Fruit fly (Drosophila melanogaster): Measurements from ENCODE around the gene CG9029.

Gene CG9029

DNA sequence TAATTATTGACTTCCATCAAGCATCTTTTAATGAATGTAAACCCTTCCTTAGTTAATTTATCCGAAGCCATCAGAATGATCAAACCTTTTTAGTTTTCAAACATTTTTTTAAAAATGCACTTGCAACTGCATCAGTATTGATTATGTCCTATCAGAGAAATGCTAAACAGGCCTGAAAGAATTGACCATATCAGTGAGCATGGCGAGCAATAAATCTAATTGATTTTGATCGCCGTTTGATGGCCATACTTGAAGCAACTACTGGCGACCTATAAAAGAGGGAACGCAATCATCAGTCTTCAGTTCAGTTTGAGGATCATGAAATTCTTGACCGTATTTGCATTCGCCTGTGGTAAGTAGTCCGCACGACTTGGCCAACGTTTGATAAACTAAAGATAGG lies at the start of gene CG9029:
CG9029 (plus strand) TSS at position 301 of the 400 bp plus-strand sequence.
- TF ChIP-seq CTCF (optimal IDR thresholded peaks at IDR 0.05) (no peak), CG8478 (optimal IDR thresholded peaks at IDR 0.05) (no peak)

DNA sequence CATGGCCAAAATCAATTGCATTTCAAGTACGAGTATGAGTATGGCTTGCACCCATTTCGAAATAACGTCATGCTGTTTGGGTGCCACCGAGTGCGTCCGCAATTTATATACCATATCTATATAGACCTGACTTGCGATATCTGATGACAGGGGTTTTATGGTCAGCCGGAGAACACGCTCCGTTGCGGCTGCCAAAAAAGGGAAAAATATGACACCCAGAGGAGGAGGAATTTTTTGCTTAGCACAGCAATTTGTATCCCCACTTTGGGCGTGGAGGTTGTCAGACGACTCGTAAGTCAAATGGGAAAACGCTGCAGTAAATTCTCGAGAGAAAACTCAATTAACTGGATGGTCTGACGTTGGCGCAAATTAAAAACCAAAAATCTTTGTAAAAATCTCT lies 29.0 kb upstream of the CG9029 start:
- TF ChIP-seq CTCF (optimal IDR thresholded peaks at IDR 0.05) (no peak), CG8478 (optimal IDR thresholded peaks at IDR 0.05) (no peak)

DNA sequence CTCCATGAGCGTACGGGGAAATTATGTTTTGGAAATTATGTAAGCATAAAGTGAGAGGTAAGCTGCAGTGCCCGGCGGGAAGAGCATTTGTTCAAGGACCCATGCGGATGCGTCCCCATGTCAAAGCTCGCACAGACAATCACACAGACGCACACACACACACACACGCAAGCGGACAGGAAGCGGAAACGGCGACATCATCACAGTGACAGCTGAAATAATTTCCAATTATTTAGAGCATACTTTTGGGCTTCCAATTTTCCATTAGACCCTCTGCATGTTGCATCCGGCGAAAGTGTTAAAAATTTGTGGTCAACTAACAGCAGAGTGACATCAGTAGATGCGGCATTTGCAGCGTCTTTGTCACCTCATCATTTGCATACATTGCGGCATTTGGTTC lies 19.0 kb upstream of the CG9029 start:
- TF ChIP-seq CTCF (optimal IDR thresholded peaks at IDR 0.05) (no peak), CG8478 (optimal IDR thresholded peaks at IDR 0.05) (no peak)

dm6 chr2L:5870838-5871702 lies 14.7 kb upstream of the CG9029 start:
- no peak for TF ChIP-seq CG8478 (optimal IDR thresholded peaks at IDR 0.05)
- no peak for TF ChIP-seq CTCF (optimal IDR thresholded peaks at IDR 0.05)

DNA sequence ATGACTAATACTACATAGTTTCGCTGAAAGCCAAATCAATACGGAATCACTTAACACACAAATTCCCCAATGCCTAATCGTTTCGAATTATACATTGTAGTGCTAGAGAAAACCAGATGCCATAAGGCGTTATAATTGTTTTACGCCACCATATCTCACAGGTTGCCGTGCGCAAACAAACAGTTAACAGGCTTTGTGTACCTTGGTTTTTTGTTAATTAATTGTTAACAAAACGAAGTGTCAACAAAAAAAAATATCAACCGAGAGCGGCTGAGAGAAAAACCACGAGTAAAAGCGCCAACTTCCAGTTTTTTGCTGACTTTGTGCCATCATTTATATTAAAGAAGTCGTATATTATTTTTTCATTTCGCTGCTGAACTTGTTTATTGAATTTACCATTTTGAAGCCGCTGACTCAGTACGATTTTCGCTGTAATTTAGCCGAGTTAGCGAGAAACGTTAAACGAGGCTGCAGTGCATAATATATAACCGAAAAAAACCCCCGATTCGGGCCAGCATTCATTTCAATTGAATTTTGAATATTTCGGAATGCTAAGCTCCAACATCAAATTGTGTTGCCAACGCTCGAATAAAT lies 9.2 kb upstream of the CG9029 start:
- TF ChIP-seq CG8478 (optimal IDR thresholded peaks at IDR 0.05), result no peak
- no peak for TF ChIP-seq CTCF (optimal IDR thresholded peaks at IDR 0.05)

DNA sequence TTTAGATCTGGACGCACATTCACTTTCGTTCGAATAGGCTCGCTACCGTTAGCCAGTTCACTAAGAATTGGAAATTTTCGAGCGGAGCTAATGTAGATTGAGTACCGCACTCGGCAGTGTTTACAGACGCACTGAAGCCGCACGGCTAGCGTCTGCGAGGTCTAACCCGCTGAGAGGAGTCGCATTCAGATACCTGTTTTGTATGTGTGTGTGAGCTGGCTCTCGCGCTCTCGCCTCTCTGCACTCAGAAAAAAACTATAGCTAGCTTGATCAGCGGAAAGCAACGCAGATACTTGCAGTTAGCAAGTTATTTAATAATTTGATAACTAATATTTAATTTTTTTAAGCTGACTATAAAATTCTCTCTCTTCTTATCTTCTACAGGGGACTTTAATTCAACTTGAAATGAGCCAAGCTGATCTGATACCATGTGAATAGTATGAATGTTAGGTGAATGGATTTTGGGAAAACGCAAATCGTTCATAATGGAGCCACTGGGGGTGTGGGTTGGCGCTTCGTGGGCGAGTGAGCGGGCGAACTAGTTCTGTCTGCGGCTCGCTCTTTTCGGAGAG lies 6.4 kb upstream of the CG9029 start, which contains the start of gene rau:
rau (minus strand) TSS at position 136 of the 572 bp plus-strand sequence.
- no peak for TF ChIP-seq CG8478 (optimal IDR thresholded peaks at IDR 0.05)
- TF ChIP-seq CTCF (optimal IDR thresholded peaks at IDR 0.05), result no peak

DNA sequence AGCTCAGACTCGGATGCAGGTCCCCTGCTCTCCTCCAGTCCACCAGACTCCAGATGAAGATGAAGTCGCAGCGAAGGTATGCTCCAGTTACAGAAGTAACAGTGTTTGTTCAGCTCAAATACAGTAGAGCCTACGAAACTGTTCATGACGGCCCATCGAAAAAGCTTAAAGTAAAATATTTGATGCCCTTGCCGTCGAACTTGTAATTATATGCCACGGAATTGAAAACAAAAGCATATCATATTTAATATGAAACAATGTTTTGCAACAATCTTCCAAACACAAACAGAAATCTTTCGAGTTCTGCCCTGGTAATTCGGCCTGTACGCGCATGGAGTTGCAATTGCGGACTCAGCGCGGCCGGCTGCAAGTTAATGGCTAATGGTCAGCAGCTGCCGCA lies 4.6 kb upstream of the CG9029 start:
- no peak for TF ChIP-seq CG8478 (optimal IDR thresholded peaks at IDR 0.05)
- no peak for TF ChIP-seq CTCF (optimal IDR thresholded peaks at IDR 0.05)

DNA sequence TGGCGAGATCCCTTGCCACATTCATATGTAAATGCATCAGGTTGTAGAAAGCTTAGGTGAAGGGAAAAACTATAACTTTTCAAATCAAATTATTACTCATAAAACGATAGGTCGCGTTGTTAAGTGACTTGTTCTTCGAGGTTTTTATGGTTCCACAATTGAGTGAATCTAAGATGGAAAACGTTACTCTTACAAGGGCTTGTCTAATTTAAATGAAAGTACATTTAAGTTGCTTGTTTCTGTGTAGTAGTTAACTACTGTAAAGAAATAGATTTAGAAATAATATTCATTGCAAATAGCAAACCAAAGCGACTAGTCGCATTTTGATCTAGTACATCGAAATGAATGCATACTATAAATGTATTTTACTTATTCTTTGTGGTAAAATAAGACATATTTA lies 2.4 kb upstream of the CG9029 start, which contains the start of gene CG44574:
CG44574 (plus strand) TSS at position 301 of the 400 bp plus-strand sequence.
- TF ChIP-seq CTCF (optimal IDR thresholded peaks at IDR 0.05) (no peak), CG8478 (optimal IDR thresholded peaks at IDR 0.05) (no peak)

DNA sequence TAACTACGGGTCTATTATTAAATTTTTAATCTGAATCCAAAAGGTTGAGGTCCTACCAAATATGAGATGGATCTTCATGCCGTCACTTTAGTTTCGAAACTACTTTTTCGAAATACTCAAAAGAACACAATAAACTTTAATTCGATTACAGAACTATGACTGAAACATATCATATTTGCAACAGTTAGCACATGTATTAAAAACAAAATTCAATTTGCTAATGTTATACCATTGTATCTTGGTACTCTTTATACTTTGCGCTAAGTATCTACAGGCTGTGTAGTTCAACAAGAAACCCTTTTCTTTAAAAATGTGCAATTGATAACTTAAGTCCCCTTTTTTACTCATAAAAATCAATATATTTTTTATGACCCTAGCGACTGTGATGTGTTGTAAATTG lies 1.1 kb upstream of the CG9029 start, which contains the start of the genes Sfp26Ac and CG43185:
Sfp26Ac (minus strand) TSS at position 101 of the 400 bp plus-strand sequence.
CG43185 (plus strand) TSS at position 215 of the 400 bp plus-strand sequence.
- TF ChIP-seq CTCF (optimal IDR thresholded peaks at IDR 0.05), result no peak
- TF ChIP-seq CG8478 (optimal IDR thresholded peaks at IDR 0.05), result no peak

DNA sequence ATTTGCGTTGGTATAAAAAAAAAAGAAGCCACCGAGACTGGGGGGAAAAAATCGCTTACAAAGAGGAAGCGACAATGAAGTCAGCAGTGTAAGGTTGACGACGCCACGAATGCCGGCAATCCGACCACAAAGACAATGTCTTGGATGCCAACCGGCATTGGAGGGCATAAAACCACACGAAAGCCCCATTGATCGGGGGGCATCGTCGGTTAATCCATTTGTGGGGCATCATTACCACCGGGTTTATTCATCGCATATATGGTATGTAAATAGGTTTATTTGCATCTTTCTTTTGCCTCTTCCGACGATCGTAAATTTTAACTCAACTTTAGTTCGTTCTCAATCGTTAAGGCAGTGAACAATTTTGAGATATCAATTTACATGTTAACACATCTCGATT lies 1.2 kb downstream of the CG9029 start:
- TF ChIP-seq CTCF (optimal IDR thresholded peaks at IDR 0.05) (no peak), CG8478 (optimal IDR thresholded peaks at IDR 0.05) (no peak)

- TF ChIP-seq CTCF (optimal IDR thresholded peaks at IDR 0.05), result no peak
- no peak for TF ChIP-seq CG8478 (optimal IDR thresholded peaks at IDR 0.05)
Observed at dm6 chr2L:5890556-5890955, 4.8 kb downstream of the CG9029 start.

DNA sequence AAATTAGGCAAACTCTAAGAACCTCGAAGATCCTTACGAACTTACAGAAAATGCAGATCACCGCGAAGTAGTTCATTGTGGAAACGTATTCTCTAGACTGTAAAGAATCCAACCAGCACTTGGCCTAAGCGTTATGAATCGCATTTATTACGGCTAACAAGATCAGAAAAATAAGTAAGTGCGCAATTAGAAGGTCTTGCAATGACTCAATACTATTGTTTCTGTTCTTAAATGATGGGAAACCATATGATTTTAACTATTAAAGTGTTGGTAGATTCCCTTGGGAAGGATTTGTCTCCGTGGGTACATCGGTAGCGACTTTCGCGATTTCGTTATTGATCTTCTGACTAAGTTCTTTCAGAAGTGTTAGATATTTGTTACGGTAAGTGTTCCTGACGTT lies 7.0 kb downstream of the CG9029 start, which contains the start of gene Acp26Ab:
Acp26Ab (minus strand) TSS at position 101 of the 400 bp plus-strand sequence.
- no peak for TF ChIP-seq CTCF (optimal IDR thresholded peaks at IDR 0.05)
- no peak for TF ChIP-seq CG8478 (optimal IDR thresholded peaks at IDR 0.05)

- TF ChIP-seq CTCF (optimal IDR thresholded peaks at IDR 0.05) (no peak), CG8478 (optimal IDR thresholded peaks at IDR 0.05) (no peak)
Observed at dm6 chr2L:5893796-5894195, 8.0 kb downstream of the CG9029 start, which contains the start of gene Acp26Aa. Gene Acp26Aa (minus strand): TSS chr2L:5893896.

DNA sequence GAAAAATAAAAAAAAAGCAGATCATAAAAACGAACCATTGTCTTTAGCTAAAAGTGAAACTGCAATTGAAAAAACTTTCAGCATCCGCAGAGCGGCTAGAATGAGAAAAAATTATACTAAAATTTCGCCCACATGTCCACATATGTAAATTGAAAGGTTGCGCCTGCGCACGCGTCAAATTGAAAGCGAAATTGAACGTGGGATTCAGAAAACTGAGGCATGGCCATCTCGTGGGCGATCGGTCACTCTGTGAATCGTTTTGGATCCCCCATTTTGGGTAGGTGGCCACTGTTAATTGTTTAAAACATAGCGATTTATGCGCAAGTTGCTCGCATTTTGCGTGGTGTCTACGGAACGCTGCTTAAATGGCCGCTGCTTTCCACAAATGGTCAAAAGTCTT lies 8.7 kb downstream of the CG9029 start:
- TF ChIP-seq CTCF (optimal IDR thresholded peaks at IDR 0.05) (no peak), CG8478 (optimal IDR thresholded peaks at IDR 0.05) (no peak)

DNA sequence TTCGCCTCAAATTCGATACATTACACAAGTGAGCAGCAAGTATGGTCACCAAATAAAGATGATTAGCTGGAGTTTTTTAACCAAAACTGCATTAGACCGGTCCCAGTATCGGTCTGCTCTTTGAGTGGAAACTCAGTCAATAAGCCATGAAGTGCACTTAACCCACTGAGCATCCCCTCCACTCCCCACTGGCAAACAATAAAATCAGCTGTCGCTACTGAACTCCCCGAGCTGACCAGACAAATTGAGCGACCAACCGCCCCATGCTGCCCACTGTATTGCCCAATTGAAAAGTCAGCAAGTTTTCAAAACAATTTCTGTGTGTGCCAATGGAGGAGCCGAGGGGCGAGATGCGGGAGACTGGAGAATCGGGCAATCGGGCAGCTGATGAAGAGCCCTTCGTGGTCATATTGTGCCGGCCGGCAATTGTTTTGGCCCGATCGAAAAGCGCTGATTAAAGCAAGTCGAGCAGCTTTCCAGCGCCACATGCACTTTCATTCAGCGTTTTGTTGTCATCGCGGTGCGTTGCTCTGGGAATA lies 13.4 kb downstream of the CG9029 start:
- no peak for TF ChIP-seq CTCF (optimal IDR thresholded peaks at IDR 0.05)
- TF ChIP-seq CG8478 (optimal IDR thresholded peaks at IDR 0.05), result no peak
